Fruit fly (Drosophila melanogaster) whole organism, prepupa: ENCODE measurements around the gene CG44044.

Experiments used
- Blimp-1 ChIP-seq: fragments of 200-800 bp; sonication (Bioruptor generic); optimal IDR thresholded peaks from 3 replicates; lab custom pipeline; 2017; ENCODE audit warnings: missing biosample characterization, missing genetic modification characterization, mild to moderate bottlenecking, moderate library complexity, missing genetic modification reagents
- CG10631 ChIP-seq: fragments of 200-800 bp; sonication (Bioruptor generic); optimal IDR thresholded peaks from 2 replicates; lab custom pipeline; 2016; ENCODE audit warnings: missing biosample characterization, missing genetic modification characterization
- CG10669 ChIP-seq: fragments of 200-800 bp; sonication (Bioruptor generic); optimal IDR thresholded peaks from 3 replicates; lab custom pipeline; 2018; ENCODE audit warnings: missing biosample characterization, mild to moderate bottlenecking, missing genetic modification characterization, moderate library complexity
- CG11294 ChIP-seq: fragments of 200-800 bp; sonication (Bioruptor generic); IDR thresholded peaks from 2 replicates; pipeline ENCODE4 v1.3.6; 2022; ENCODE audit warnings: missing biosample characterization, missing genetic modification characterization
- CG11762 ChIP-seq: fragments of 200-800 bp; sonication (Bioruptor generic); optimal IDR thresholded peaks from 3 replicates; lab custom pipeline; 2016; ENCODE audit warnings: missing biosample characterization, missing genetic modification characterization; ENCODE audit not compliant: insufficient read depth
- CG11902 ChIP-seq: fragments of 200-800 bp; sonication (Bioruptor generic); optimal IDR thresholded peaks from 3 replicates; lab custom pipeline; 2016; ENCODE audit warnings: missing biosample characterization, missing genetic modification characterization
- CG15336 ChIP-seq: fragments of 200-800 bp; sonication (Bioruptor generic); IDR thresholded peaks from 2 replicates; pipeline ENCODE4 v1.3.6; 2022; ENCODE audit warnings: missing biosample characterization, missing genetic modification characterization
- CG16779 ChIP-seq: fragments of 200-800 bp; sonication (Bioruptor generic); optimal IDR thresholded peaks from 3 replicates; lab custom pipeline; 2017; ENCODE audit warnings: missing biosample characterization, mild to moderate bottlenecking, missing genetic modification characterization
- CG3032 ChIP-seq: fragments of 200-800 bp; optimal IDR thresholded peaks from 2 replicates; lab custom pipeline; 2019; ENCODE audit warnings: missing biosample characterization, mild to moderate bottlenecking, missing genetic modification characterization, moderate library complexity
- CG32006 ChIP-seq: fragments of 200-800 bp; sonication (Bioruptor generic); optimal IDR thresholded peaks from 3 replicates; lab custom pipeline; 2017; ENCODE audit warnings: missing biosample characterization, mild to moderate bottlenecking, missing genetic modification characterization
- CG34406 ChIP-seq: fragments of 200-800 bp; sonication (Bioruptor generic); optimal IDR thresholded peaks from 3 replicates; lab custom pipeline; 2016; ENCODE audit warnings: missing biosample characterization, missing genetic modification characterization
- CG6163 ChIP-seq: fragments of 200-800 bp; sonication (Bioruptor generic); IDR thresholded peaks from 3 replicates; pipeline ENCODE4 v1.3.6; 2022; ENCODE audit warnings: missing biosample characterization, missing genetic modification characterization
- CG6276 ChIP-seq: fragments of 200-800 bp; sonication (Bioruptor generic); optimal IDR thresholded peaks from 2 replicates; lab custom pipeline; 2017; ENCODE audit warnings: missing biosample characterization, mild to moderate bottlenecking, missing genetic modification characterization
- CG6808 ChIP-seq: fragments of 200-800 bp; sonication (Bioruptor generic); optimal IDR thresholded peaks from 3 replicates; lab custom pipeline; 2017; ENCODE audit warnings: missing biosample characterization, missing genetic modification characterization, mild to moderate bottlenecking, moderate library complexity, missing genetic modification reagents
- CG6854 ChIP-seq: fragments of 200-800 bp; sonication (Bioruptor generic); optimal IDR thresholded peaks from 2 replicates; lab custom pipeline; 2017; ENCODE audit warnings: missing biosample characterization, mild to moderate bottlenecking, missing genetic modification characterization
- CG7368 ChIP-seq: fragments of 200-800 bp; sonication (Bioruptor generic); optimal IDR thresholded peaks from 3 replicates; lab custom pipeline; 2016; ENCODE audit warnings: missing biosample characterization, missing genetic modification characterization
- CG8119 ChIP-seq: fragments of 200-800 bp; sonication (Bioruptor generic); IDR thresholded peaks from 3 replicates; pipeline ENCODE4 v1.3.6; 2022; ENCODE audit warnings: missing biosample characterization, missing genetic modification characterization
- CG8632 ChIP-seq: fragments of 200-800 bp; sonication (Bioruptor generic); optimal IDR thresholded peaks from 3 replicates; lab custom pipeline; 2016; ENCODE audit warnings: missing biosample characterization, missing genetic modification characterization
- CG9139 ChIP-seq: fragments of 200-800 bp; sonication (Bioruptor generic); optimal IDR thresholded peaks from 3 replicates; lab custom pipeline; 2017; ENCODE audit warnings: missing biosample characterization, mild to moderate bottlenecking, missing genetic modification characterization
- Eip75B ChIP-seq: fragments of 200-800 bp; sonication (Bioruptor generic); optimal IDR thresholded peaks from 3 replicates; lab custom pipeline; 2016; ENCODE audit warnings: missing biosample characterization, missing genetic modification characterization
- Eip78C ChIP-seq: fragments of 200-800 bp; sonication (Bioruptor generic); peaks from one replicate; lab custom pipeline; 2016; ENCODE audit warnings: missing biosample characterization, missing genetic modification characterization
- Ets21C ChIP-seq: fragments of 200-800 bp; sonication (Bioruptor generic); optimal IDR thresholded peaks from 3 replicates; lab custom pipeline; 2016; ENCODE audit warnings: missing biosample characterization, missing genetic modification characterization
- Ets96B ChIP-seq: fragments of 200-800 bp; optimal IDR thresholded peaks from 2 replicates; lab custom pipeline; 2019; ENCODE audit warnings: missing biosample characterization, mild to moderate bottlenecking, missing genetic modification characterization, moderate library complexity
- Hr38 ChIP-seq: sonication (Bioruptor generic); optimal IDR thresholded peaks from 2 replicates; lab custom pipeline; 2016; ENCODE audit warnings: missing biosample characterization, missing genetic modification characterization
- Hr39 ChIP-seq: fragments of 200-800 bp; sonication (Bioruptor generic); optimal IDR thresholded peaks from 2 replicates; lab custom pipeline; 2016; ENCODE audit warnings: missing biosample characterization, missing genetic modification characterization
- Hr4 ChIP-seq: fragments of 200-800 bp; sonication (Bioruptor generic); optimal IDR thresholded peaks from 3 replicates; lab custom pipeline; 2016; ENCODE audit warnings: missing biosample characterization, missing genetic modification characterization
- Met ChIP-seq: fragments of 200-800 bp; sonication (Bioruptor generic); optimal IDR thresholded peaks from 3 replicates; lab custom pipeline; 2016; ENCODE audit warnings: missing biosample characterization, missing genetic modification characterization
- OdsH ChIP-seq: fragments of 200-800 bp; sonication (Bioruptor generic); optimal IDR thresholded peaks from 3 replicates; lab custom pipeline; 2016; ENCODE audit warnings: missing biosample characterization, missing genetic modification characterization
- Smox ChIP-seq: fragments of 200-800 bp; sonication (Bioruptor generic); optimal IDR thresholded peaks from 3 replicates; lab custom pipeline; 2016; ENCODE audit warnings: missing biosample characterization, missing genetic modification characterization
- Sox102F ChIP-seq: fragments of 200-800 bp; sonication (Bioruptor generic); optimal IDR thresholded peaks from 2 replicates; lab custom pipeline; 2016; ENCODE audit warnings: missing biosample characterization, mild to moderate bottlenecking, missing genetic modification characterization
- acj6 ChIP-seq: fragments of 200-800 bp; sonication (Bioruptor generic); optimal IDR thresholded peaks from 3 replicates; lab custom pipeline; 2016; ENCODE audit warnings: missing biosample characterization, missing genetic modification characterization
- cyc ChIP-seq: fragments of 200-800 bp; sonication (Bioruptor generic); optimal IDR thresholded peaks from 3 replicates; lab custom pipeline; 2016; ENCODE audit warnings: missing biosample characterization, missing genetic modification characterization
- dsx ChIP-seq: fragments of 200-800 bp; optimal IDR thresholded peaks from 3 replicates; lab custom pipeline; 2019; ENCODE audit warnings: missing biosample characterization, mild to moderate bottlenecking, missing genetic modification characterization, moderate library complexity; ENCODE audit not compliant: poor library complexity, severe bottlenecking
- eg ChIP-seq: fragments of 200-800 bp; sonication (Bioruptor generic); IDR thresholded peaks from 3 replicates; pipeline ENCODE4 v1.3.6; 2022; ENCODE audit warnings: missing biosample characterization, missing genetic modification characterization
- esn ChIP-seq: fragments of 200-800 bp; sonication (Bioruptor generic); optimal IDR thresholded peaks from 2 replicates; lab custom pipeline; 2016; ENCODE audit warnings: missing biosample characterization, mild to moderate bottlenecking, missing genetic modification characterization, moderate library complexity
- fd59A ChIP-seq: fragments of 200-800 bp; sonication (Bioruptor generic); optimal IDR thresholded peaks from 2 replicates; lab custom pipeline; 2017; ENCODE audit warnings: missing biosample characterization, mild to moderate bottlenecking, missing genetic modification characterization, missing genetic modification reagents
- fkh ChIP-seq: fragments of 200-800 bp; sonication (Bioruptor generic); optimal IDR thresholded peaks from 3 replicates; lab custom pipeline; 2017; ENCODE audit warnings: missing biosample characterization, mild to moderate bottlenecking, missing genetic modification characterization, moderate library complexity
- lz ChIP-seq: fragments of 200-800 bp; sonication (Bioruptor generic); optimal IDR thresholded peaks from 3 replicates; lab custom pipeline; 2016; ENCODE audit warnings: missing biosample characterization, missing genetic modification characterization
- net ChIP-seq: fragments of 200-800 bp; sonication (Bioruptor generic); optimal IDR thresholded peaks from 3 replicates; lab custom pipeline; 2016; ENCODE audit warnings: missing biosample characterization, missing genetic modification characterization
- pdm3 ChIP-seq: fragments of 200-800 bp; sonication (Bioruptor generic); optimal IDR thresholded peaks from 3 replicates; lab custom pipeline; 2016; ENCODE audit warnings: missing biosample characterization, missing genetic modification characterization
- spab ChIP-seq: fragments of 200-800 bp; sonication (Bioruptor generic); optimal IDR thresholded peaks from 2 replicates; lab custom pipeline; 2017; ENCODE audit warnings: missing biosample characterization, mild to moderate bottlenecking, missing genetic modification characterization, missing genetic modification reagents
- ss ChIP-seq, 2 experiments: fragments of 200-800 bp; sonication (Bioruptor generic); optimal IDR thresholded peaks; 2 replicates in 1 of 2; 3 replicates in 1 of 2; lab custom pipeline; 2017 to 2018; ENCODE audit warnings: mild to moderate bottlenecking in 2 of 2, missing biosample characterization in 2 of 2, missing genetic modification characterization in 2 of 2, moderate library complexity in 1 of 2
- svp ChIP-seq: fragments of 200-800 bp; sonication (Bioruptor generic); peaks from one replicate; lab custom pipeline; 2016; ENCODE audit warnings: missing biosample characterization, missing genetic modification characterization
- vri ChIP-seq: fragments of 200-800 bp; sonication (Bioruptor generic); optimal IDR thresholded peaks from 3 replicates; lab custom pipeline; 2016; ENCODE audit warnings: missing biosample characterization, mild to moderate bottlenecking, missing genetic modification characterization

The CG44044 gene

dm6 chr3R:16285612-16286188 is 35.9 kb upstream of the CG44044 start:
- peak; percentile 48 for TF ChIP-seq Eip78C (GFP tag; lab: Kevin White, UChicago)
- TF ChIP-seq vri (GFP tag; lab: Kevin White, UChicago), result peak; percentile 84
- TF ChIP-seq Hr4 (GFP tag; lab: Kevin White, UChicago), result peak; percentile 14
- TF ChIP-seq CG8632 (GFP tag; lab: Kevin White, UChicago), result no peak
- peak; percentile 79 for TF ChIP-seq fkh (GFP tag; lab: Kevin White, UChicago)

dm6 chr3R:16287171-16287570 is 34.5 kb upstream of the CG44044 start:
- TF ChIP-seq CG10669 (GFP tag; lab: Kevin White, UChicago) (no peak), Met (GFP tag; lab: Kevin White, UChicago) (no peak), Ets21C (no peak), OdsH (no peak), svp (GFP tag; lab: Kevin White, UChicago) (no peak), CG6808 (GFP tag; lab: Kevin White, UChicago) (peak; percentile 50), lz (no peak), spab (GFP tag; lab: Kevin White, UChicago) (peak; percentile 8), CG9139 (GFP tag; lab: Kevin White, UChicago) (peak; percentile 60), CG32006 (GFP tag; lab: Kevin White, UChicago) (no peak), Smox (no peak), Hr38 (GFP tag; lab: Kevin White, UChicago) (no peak), cyc (GFP tag; lab: Kevin White, UChicago) (no peak), pdm3 (no peak), CG15336 (0 out of 2 replicates have a peak, but pooled peaks have one; percentile 8), Sox102F (peak; percentile 20), CG6854 (peak; percentile 11), acj6 (GFP tag; lab: Kevin White, UChicago) (no peak), dsx (GFP tag; lab: Kevin White, UChicago) (peak; percentile 38), CG11294 (GFP tag; lab: Robert Waterston, UW) (no peak), CG8632 (GFP tag; lab: Kevin White, UChicago) (no peak), ss (GFP tag; optimal IDR thresholded peaks at IDR 0.05; lab: Kevin White, UChicago) (peak; percentile 7 to 26), CG8119 (GFP tag; lab: Robert Waterston, UW) (0 out of 3 replicates have a peak, but pooled peaks have one; percentile 26), eg (GFP tag; lab: Robert Waterston, UW) (no peak), Eip75B (GFP tag; lab: Kevin White, UChicago) (no peak), Blimp-1 (GFP tag; lab: Kevin White, UChicago) (no peak)

DNA sequence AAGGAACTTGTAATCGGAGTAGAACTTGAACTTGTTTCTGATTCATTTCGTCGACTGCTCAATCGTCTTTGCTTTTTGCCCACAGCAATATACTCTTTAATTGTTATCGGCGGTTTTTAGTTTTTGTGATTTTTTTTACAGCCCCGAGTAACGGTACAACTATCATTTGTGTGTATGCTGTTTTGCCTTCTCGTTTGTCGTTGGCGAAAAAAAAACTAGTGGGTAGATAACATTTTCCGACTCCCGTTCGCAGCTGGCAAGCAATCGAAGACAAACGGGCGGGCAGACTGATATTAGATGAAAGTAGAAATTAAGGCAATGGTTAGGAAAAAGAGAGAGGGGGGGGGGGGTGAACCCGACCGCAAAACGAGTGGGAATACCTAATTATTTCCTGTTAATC is 33.8 kb upstream of the CG44044 start:
- TF ChIP-seq CG3032, result no peak
- TF ChIP-seq Eip78C (GFP tag; lab: Kevin White, UChicago), result peak; percentile 14
- 0 out of 3 replicates have a peak, but pooled peaks have one; percentile 18 for TF ChIP-seq CG8119 (GFP tag; lab: Robert Waterston, UW)

dm6 chr3R:16288714-16289291 is 32.8 kb upstream of the CG44044 start:
- no peak for TF ChIP-seq CG9139 (GFP tag; lab: Kevin White, UChicago)
- TF ChIP-seq Ets96B, result no peak
- no peak for TF ChIP-seq CG6276 (GFP tag; lab: Kevin White, UChicago)
- no peak for TF ChIP-seq CG8119 (GFP tag; lab: Robert Waterston, UW)
- no peak for TF ChIP-seq Hr39 (GFP tag; lab: Kevin White, UChicago)
- TF ChIP-seq eg (GFP tag; lab: Robert Waterston, UW), result no peak
- no peak for TF ChIP-seq lz
- TF ChIP-seq CG10631 (GFP tag; lab: Kevin White, UChicago), result no peak
- no peak for TF ChIP-seq fd59A (GFP tag; lab: Kevin White, UChicago)
- TF ChIP-seq CG16779 (tag; lab: Kevin White, UChicago), result no peak
- no peak for TF ChIP-seq CG11902 (GFP tag; lab: Kevin White, UChicago)
- peak; percentile 64 for TF ChIP-seq dsx (GFP tag; lab: Kevin White, UChicago)
- no peak for TF ChIP-seq Hr4 (GFP tag; lab: Kevin White, UChicago)
- TF ChIP-seq CG11762, result no peak
- no peak for TF ChIP-seq CG34406 (GFP tag; lab: Kevin White, UChicago)
- TF ChIP-seq Smox, result no peak
- TF ChIP-seq CG7368, result no peak
- TF ChIP-seq svp (GFP tag; lab: Kevin White, UChicago), result no peak
- no peak for TF ChIP-seq esn
- no peak for TF ChIP-seq Eip75B (GFP tag; lab: Kevin White, UChicago)
- no peak for TF ChIP-seq CG6808 (GFP tag; lab: Kevin White, UChicago)
- no peak for TF ChIP-seq net (GFP tag; lab: Kevin White, UChicago)
- TF ChIP-seq CG6163, result no peak
- peak; percentile 38 for TF ChIP-seq Eip78C (GFP tag; lab: Kevin White, UChicago)
- TF ChIP-seq Sox102F, result no peak
